Fruit fly (Drosophila melanogaster): ENCODE measurements around the gene CG11357.

dm6 chr3L:4533941-4534340 lies 7.9 kb upstream of the CG11357 start:
- no peak for TF ChIP-seq vri (GFP tag; optimal IDR thresholded peaks at IDR 0.05)
- no peak for TF ChIP-seq esn (GFP tag; optimal IDR thresholded peaks at IDR 0.05)
- no peak for TF ChIP-seq ss (GFP tag; optimal IDR thresholded peaks at IDR 0.05)
- TF ChIP-seq lz (GFP tag; optimal IDR thresholded peaks at IDR 0.05) = no peak
- TF ChIP-seq CG6163 (GFP tag; IDR thresholded peaks at IDR 0.05) = no peak
- TF ChIP-seq Met (GFP tag; optimal IDR thresholded peaks at IDR 0.05) = no peak
- no peak for TF ChIP-seq Lpt (GFP tag; optimal IDR thresholded peaks at IDR 0.05)
- no peak for TF ChIP-seq CG6854 (GFP tag; optimal IDR thresholded peaks at IDR 0.05)
- no peak for TF ChIP-seq CG8319 (GFP tag; optimal IDR thresholded peaks at IDR 0.05)
- no peak for TF ChIP-seq CG32006 (GFP tag; optimal IDR thresholded peaks at IDR 0.05)
